Worm (Caenorhabditis elegans): Measurements from ENCODE around the gene F38A5.22.

ce11 chrIV:6565605-6566004 is 30.1 kb downstream of the F38A5.22 start:
- no peak for TF ChIP-seq unc-86 (tag; optimal IDR thresholded peaks at IDR 0.05)
- TF ChIP-seq ceh-45 (GFP tag; IDR thresholded peaks at IDR 0.05) = no peak
- TF ChIP-seq hlh-30 (tag; optimal IDR thresholded peaks at IDR 0.05; ENCODE audit: insufficient read depth) = no peak
- TF ChIP-seq K09A11.1 (tag; optimal IDR thresholded peaks at IDR 0.05; ENCODE audit: insufficient read depth) = no peak
- TF ChIP-seq sox-2 (GFP tag; IDR thresholded peaks at IDR 0.05) = no peak
- TF ChIP-seq madf-2 (tag; optimal IDR thresholded peaks at IDR 0.05) = no peak
- TF ChIP-seq nhr-11 (tag; optimal IDR thresholded peaks at IDR 0.05) = no peak
- TF ChIP-seq K02D7.2 (tag; optimal IDR thresholded peaks at IDR 0.05) = no peak
- TF ChIP-seq tbx-2 (tag; optimal IDR thresholded peaks at IDR 0.05) = no peak
- no peak for TF ChIP-seq pag-3 (tag; optimal IDR thresholded peaks at IDR 0.05; ENCODE audit: borderline replicate concordance)
- no peak for TF ChIP-seq pha-4 (tag; optimal IDR thresholded peaks at IDR 0.05)
